Worm (Caenorhabditis elegans) whole organism, young adult: ENCODE results near the gene cyp-25A2.

Experiments used
- atf-7 ChIP-seq: sonication (generic microtip); optimal IDR thresholded peaks from 2 replicates; lab custom pipeline; 2017; ENCODE audit warnings: mild to moderate bottlenecking, missing genetic modification characterization, missing compliant biosample characterization
- attf-6 ChIP-seq: fragments of 200-800 bp; sonication (Bioruptor generic); IDR thresholded peaks from 2 replicates; pipeline ENCODE4 v1.3.6; 2022; ENCODE audit warnings: missing genetic modification reagents, missing genetic modification characterization, missing compliant biosample characterization
- ceh-40 ChIP-seq: fragments of 200-800 bp; sonication (Bioruptor generic); IDR thresholded peaks from 2 replicates; pipeline ENCODE4 v1.3.6; 2022; ENCODE audit warnings: missing genetic modification characterization, missing compliant biosample characterization
- dox-1 ChIP-seq: fragments of 200-800 bp; sonication (Bioruptor generic); IDR thresholded peaks from 2 replicates; pipeline ENCODE4 v1.3.6; 2022; ENCODE audit warnings: missing genetic modification reagents, missing genetic modification characterization, missing compliant biosample characterization
- efl-1 ChIP-seq: fragments of 150-350 bp; optimal IDR thresholded peaks from 2 replicates; lab custom pipeline; 2014; ENCODE audit warnings: missing biosample characterization, missing genetic modification reagents, missing genetic modification characterization
- ets-4 ChIP-seq: fragments of 200-800 bp; sonication (Bioruptor generic); optimal IDR thresholded peaks from 2 replicates; lab custom pipeline; 2018; ENCODE audit warnings: mild to moderate bottlenecking, missing genetic modification characterization, missing compliant biosample characterization
- him-1 ChIP-seq: sonication (generic microtip); optimal IDR thresholded peaks from 2 replicates; lab custom pipeline; 2016; ENCODE audit warnings: missing genotype, missing genetic modification reagents, missing genetic modification characterization, missing compliant biosample characterization
- lsl-1 ChIP-seq: fragments of 200-800 bp; sonication (Bioruptor generic); optimal IDR thresholded peaks from 2 replicates; lab custom pipeline; 2018; ENCODE audit warnings: mild to moderate bottlenecking, missing genetic modification characterization, moderate library complexity, missing compliant biosample characterization
- nfyb-1 ChIP-seq: fragments of 200-800 bp; sonication (Bioruptor generic); IDR thresholded peaks from 2 replicates; pipeline ENCODE4 v1.3.6; 2022; ENCODE audit warnings: missing genetic modification reagents, missing genetic modification characterization, missing compliant biosample characterization
- pha-4 ChIP-seq: fragments of 150-350 bp; sonication (generic microtip); optimal IDR thresholded peaks from 2 replicates; lab custom pipeline; 2014; ENCODE audit warnings: missing biosample characterization, missing genetic modification reagents, missing genetic modification characterization
- rcor-1 ChIP-seq: fragments of 200-800 bp; sonication (Bioruptor generic); IDR thresholded peaks from 2 replicates; pipeline ENCODE4 v1.3.6; 2022; ENCODE audit warnings: missing genetic modification reagents, missing genetic modification characterization, missing compliant biosample characterization
- snpc-1.3 ChIP-seq: sonication (generic microtip); optimal IDR thresholded peaks from 2 replicates; lab custom pipeline; 2017; ENCODE audit warnings: missing genetic modification characterization, mild to moderate bottlenecking, missing compliant biosample characterization, antibody characterized with exemption, moderate library complexity, missing genotype, missing genetic modification reagents; ENCODE audit not compliant: insufficient read depth
- unc-62 ChIP-seq: fragments of 150-350 bp; optimal IDR thresholded peaks from 2 replicates; lab custom pipeline; 2014; ENCODE audit warnings: missing biosample characterization, missing genetic modification reagents, missing genetic modification characterization
- ztf-22 ChIP-seq: fragments of 200-800 bp; sonication (Bioruptor generic); optimal IDR thresholded peaks from 2 replicates; lab custom pipeline; 2018; ENCODE audit warnings: mild to moderate bottlenecking, missing genetic modification characterization, moderate library complexity, missing compliant biosample characterization

ce11 chrIII:3831381-3831780 is 3.6 kb upstream of the cyp-25A2 start, which contains the start of gene C36A4.10:
- TF ChIP-seq unc-62 (GFP tag; lab: Kevin White, UChicago) (no peak), snpc-1.3 (tag; lab: Kevin White, UChicago) (no peak), attf-6 (GFP tag; lab: Robert Waterston, UW) (no peak), ets-4 (GFP tag; lab: Kevin White, UChicago) (no peak), rcor-1 (GFP tag; lab: Robert Waterston, UW) (no peak), lsl-1 (no peak), him-1 (tag; lab: Kevin White, UChicago) (no peak), atf-7 (tag; lab: Kevin White, UChicago) (no peak), dox-1 (no peak), nfyb-1 (no peak), pha-4 (tag; lab: Kevin White, UChicago) (no peak), ztf-22 (no peak), efl-1 (GFP tag; lab: Kevin White, UChicago) (no peak), ceh-40 (GFP tag; lab: Robert Waterston, UW) (no peak)
